Worm (Caenorhabditis elegans): ENCODE data around the gene R10E8.1.

- TF ChIP-seq zag-1 (tag; optimal IDR thresholded peaks at IDR 0.05): no peak
- TF ChIP-seq eor-1 (tag; optimal IDR thresholded peaks at IDR 0.05): no peak
- TF ChIP-seq ceh-82 (tag; optimal IDR thresholded peaks at IDR 0.05): no peak
- TF ChIP-seq nfya-1 (tag; optimal IDR thresholded peaks at IDR 0.05; ENCODE audit: insufficient read depth): no peak
Measured at ce11 chrV:18299313-18299712, 47.1 kb upstream of the R10E8.1 start.
